Fruit fly (Drosophila melanogaster): ENCODE measurements around the gene Drgx.

Drgx gene

DNA sequence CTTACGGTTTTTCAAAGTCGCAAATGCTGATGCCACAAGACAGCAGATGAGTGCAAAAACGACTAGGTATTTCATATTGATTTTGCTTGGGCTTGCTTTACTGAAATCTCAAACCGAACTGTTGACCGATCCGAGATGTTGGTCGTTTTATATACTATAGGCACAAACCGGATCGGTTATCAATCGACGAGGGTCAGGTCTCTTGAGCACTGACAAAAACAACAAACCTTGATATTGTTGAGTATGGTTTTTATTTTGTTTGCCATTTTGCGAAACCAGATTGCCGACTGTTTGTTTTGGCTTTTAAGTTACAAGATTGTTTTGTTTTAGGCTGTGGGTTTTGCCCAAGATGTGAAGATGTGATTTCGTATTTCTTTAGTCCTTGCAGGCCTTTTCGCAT is 29.9 kb downstream of the Drgx start, which contains the start of gene CG16704:
TSS of gene CG16704 (minus strand) at position 122 of the 400 bp plus-strand sequence.
- TF ChIP-seq noc (tag; optimal IDR thresholded peaks at IDR 0.05): no peak

DNA sequence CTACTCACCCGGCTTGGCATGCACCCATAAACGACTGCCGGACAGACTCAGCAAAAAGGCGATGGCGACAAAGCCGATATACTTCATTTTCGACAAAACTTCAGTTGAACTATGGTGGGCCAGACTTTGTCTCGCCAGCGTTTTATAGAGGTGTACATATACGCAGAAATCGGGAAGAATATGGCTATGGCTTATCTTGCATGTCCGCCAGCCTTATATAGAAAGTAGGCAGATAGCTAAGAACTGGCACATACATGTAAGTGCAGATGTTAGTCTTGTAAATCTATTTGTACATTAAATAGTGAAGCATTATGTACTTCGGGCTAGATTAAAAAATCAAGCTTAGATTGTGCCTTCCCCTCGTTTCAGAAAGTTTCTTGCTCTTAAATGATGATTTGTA is 30.5 kb downstream of the Drgx start, which contains the start of gene CG3513:
TSS of gene CG3513 (minus strand) at position 101 of the 400 bp plus-strand sequence.
- TF ChIP-seq noc (tag; optimal IDR thresholded peaks at IDR 0.05): no peak

DNA sequence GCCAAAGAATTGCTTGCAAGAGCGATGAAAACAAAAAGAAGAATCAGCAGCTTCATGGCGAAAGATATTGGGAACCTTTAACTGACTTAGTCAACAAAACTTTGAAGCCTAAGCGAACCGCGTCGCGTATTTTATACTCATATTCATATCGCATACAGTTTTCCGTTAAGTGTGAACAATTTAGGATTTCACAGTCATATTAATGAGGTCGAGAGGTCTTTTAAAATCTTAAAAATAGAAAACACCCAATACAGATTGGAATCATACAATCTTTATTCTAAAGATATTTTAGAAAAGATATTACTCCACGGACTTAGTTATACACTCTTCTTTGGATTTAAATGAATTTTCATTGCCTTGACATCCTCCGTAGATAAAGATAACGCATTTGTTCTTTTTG is 31.3 kb downstream of the Drgx start, which contains the start of gene Acp24A4:
TSS of gene Acp24A4 (minus strand) at position 101 of the 400 bp plus-strand sequence.
- TF ChIP-seq noc (tag; optimal IDR thresholded peaks at IDR 0.05): no peak

DNA sequence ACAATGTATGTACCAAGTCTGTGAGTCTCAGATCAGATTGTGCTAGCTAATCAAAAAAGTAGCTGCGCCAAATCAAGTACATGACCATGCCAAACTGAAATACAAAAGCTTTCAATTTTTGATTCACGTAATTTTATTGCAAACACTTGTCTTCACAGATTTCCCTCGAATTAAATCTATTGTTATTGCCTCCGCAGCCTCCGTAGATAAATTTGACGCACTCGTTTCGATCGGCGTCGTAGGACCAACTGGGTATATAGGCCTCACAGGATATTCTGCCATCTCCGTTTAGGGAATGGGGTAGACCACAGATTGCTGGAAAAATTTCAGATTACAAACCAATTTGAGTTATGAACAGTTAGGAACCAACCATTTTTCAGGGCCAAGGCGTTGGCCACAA is 32.4 kb downstream of the Drgx start, which contains the start of gene CG43165:
TSS of gene CG43165 (minus strand) at position 101 of the 400 bp plus-strand sequence.
- TF ChIP-seq noc (tag; optimal IDR thresholded peaks at IDR 0.05): no peak

DNA sequence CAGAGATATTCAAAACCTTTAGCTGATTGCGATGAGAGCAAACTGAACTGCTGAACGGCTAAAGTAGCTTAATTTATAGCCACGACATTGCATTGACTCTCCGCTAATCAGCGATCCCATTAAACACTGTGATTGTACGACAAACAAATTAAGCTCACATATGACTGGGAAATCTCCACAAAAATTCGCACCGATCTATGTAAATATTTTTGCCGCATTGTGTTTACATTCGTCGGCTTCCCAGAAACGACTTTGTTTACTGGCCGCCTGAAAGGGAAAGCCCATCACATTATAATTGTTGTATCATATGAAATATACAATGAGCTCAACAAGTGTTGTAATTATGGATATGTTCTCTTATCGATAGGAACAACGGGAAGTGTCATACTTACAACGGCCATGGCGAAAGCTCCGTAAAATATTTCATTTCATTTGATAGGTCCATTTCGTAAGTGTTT is 32.8 kb downstream of the Drgx start, which contains the start of gene CG16713:
TSS of gene CG16713 (minus strand) at position 51 of the 458 bp plus-strand sequence.
- no peak for TF ChIP-seq noc (tag; optimal IDR thresholded peaks at IDR 0.05)

DNA sequence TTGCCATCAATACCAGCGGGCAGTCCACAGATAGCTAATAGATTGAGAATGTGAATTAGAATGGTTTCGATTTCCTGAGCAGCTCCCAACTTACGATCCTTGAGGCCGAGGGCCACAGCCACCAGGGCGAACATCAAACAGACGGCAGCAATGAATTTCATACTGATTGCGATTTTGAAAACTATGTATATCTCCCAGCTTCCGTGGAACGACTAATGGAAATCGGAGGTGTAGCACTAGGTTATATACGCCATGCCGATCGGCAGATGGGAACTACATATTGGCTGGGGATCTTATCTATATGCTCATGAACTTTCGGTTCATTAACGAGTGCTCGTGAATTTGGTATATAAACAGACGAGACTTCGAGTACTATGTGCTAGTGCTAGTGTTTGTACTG is 33.9 kb downstream of the Drgx start, which contains the start of gene IM33:
TSS of gene IM33 (minus strand) at position 221 of the 400 bp plus-strand sequence.
- TF ChIP-seq noc (tag; optimal IDR thresholded peaks at IDR 0.05): peak; percentile 13

DNA sequence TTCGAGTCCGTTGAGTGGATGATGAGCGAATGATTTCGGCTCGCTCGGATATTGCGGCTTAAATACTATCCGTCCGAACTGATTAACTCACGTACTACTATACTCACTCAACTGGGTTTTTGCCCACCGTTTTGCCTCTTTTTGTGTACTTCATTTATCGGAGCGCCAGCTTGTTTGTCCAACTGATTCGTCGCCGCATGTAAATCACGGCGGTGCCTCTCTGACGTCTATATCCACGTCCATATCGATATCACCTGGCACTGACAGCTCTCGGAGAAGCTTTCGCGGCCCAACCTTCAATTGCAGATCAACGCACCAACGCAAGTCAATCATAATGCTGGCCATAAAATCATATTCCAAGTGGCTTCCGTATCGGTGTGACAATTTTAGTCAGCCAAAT is 35.2 kb downstream of the Drgx start, which contains the start of gene CG3604:
TSS of gene CG3604 (minus strand) at position 101 of the 400 bp plus-strand sequence.
- no peak for TF ChIP-seq noc (tag; optimal IDR thresholded peaks at IDR 0.05)

DNA sequence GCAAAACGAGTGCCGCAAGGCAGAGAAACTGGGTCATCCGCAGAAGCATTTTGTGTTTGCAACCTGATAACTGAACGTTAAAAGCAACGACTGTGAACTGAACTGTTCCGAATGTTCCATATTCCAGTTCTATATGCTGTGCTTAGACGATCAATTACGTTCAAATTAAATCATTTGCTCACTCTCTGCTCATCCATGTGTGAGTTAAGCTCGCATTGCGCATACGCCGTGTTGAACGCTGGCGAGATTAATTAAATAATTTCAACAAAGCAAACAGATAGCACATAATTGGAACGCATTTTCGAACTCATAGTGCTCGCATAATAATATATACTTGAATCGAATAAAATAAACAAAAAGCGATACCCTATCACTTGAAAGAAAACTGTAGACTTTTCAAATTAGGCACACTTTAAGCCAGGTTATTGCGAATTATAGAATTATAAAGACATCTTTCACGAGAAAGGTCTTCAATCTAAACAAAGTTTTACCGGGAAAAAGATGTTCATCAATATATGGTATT is 36.5 kb downstream of the Drgx start, which contains the start of the genes CG10031 and CG42464:
TSS of gene CG10031 (minus strand) at position 101 of the 523 bp plus-strand sequence.
TSS of gene CG42464 (plus strand) at position 473 of the 523 bp plus-strand sequence.
- TF ChIP-seq noc (tag; optimal IDR thresholded peaks at IDR 0.05): no peak

DNA sequence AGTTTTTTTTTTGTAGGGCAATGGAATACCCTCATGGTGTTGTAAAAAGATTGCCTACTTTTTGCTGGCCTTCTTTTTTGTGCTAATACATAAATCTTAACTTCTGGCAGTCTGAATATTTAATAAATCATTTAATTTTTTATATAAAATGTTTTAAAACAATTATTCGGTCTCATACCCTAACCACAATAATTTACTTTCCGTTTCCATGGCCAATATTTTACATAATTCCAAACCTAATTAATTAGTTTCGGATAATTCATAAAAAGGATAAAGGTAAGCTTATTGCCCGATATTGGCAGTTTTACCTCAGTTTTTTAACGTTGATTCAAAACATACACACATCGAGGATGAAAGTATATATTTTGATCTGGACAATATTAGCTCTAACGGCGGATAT is 37.4 kb downstream of the Drgx start, which contains the start of gene CG42465:
TSS of gene CG42465 (plus strand) at position 301 of the 400 bp plus-strand sequence.
- TF ChIP-seq noc (tag; optimal IDR thresholded peaks at IDR 0.05): no peak

DNA sequence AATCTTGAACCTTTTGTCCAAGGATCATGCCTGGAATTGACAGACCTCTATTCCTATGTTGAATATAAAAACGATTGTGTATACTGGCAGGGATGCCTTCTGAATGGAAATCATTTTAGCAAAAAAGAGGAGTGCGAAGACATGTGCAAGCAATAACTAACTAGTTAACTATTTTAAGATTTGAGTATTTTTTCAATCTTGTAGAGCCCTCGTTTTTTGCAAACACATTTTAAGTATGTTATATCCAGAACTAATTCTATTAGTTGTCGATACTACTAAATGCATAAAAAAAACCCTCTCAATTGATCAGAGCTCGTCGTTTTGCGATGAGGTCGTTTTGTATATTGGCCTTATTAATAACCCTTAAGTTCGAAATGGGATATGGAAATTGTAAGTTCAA is 37.8 kb downstream of the Drgx start, which contains the start of gene Sfp24C1:
TSS of gene Sfp24C1 (plus strand) at position 301 of the 400 bp plus-strand sequence.
- no peak for TF ChIP-seq noc (tag; optimal IDR thresholded peaks at IDR 0.05)

DNA sequence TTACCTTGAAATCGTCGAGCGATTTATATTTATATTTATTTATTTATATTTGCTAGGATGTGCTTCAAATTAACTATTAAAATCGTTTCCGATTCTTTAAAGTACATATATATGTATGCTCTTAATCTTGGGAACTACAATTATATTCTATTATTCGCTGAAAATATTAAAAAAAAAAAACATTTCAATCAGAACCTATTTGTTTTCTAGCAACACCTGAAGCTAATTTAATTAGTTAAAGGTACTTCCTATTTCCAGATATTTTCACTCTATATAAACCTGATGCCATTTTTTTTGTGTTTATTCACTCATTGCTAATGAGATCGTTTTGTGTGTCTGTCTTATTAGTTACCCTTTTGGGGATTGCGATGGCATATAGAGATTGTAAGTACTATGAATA is 38.4 kb downstream of the Drgx start, which contains the start of gene CG42467:
TSS of gene CG42467 (plus strand) at position 301 of the 400 bp plus-strand sequence.
- no peak for TF ChIP-seq noc (tag; optimal IDR thresholded peaks at IDR 0.05)

DNA sequence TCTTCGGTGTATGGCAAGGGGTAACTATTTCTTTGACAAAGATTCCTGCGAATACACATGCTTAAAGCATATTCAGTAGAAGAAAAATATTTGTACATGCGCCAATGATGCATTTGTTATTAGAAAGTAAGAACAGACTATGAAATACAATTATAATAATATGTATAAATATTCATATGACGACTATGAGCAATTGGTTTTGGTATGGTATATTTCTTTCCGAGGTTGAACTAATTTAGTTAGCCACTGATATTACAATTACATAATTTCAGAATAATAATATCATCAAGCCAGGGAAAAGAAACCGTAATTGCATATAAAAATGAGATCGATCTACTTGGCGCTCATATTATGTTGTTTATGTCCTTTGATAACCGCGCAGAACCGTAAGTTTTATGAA is 39.0 kb downstream of the Drgx start, which contains the start of gene CG43145:
TSS of gene CG43145 (plus strand) at position 301 of the 400 bp plus-strand sequence.
- no peak for TF ChIP-seq noc (tag; optimal IDR thresholded peaks at IDR 0.05)

DNA sequence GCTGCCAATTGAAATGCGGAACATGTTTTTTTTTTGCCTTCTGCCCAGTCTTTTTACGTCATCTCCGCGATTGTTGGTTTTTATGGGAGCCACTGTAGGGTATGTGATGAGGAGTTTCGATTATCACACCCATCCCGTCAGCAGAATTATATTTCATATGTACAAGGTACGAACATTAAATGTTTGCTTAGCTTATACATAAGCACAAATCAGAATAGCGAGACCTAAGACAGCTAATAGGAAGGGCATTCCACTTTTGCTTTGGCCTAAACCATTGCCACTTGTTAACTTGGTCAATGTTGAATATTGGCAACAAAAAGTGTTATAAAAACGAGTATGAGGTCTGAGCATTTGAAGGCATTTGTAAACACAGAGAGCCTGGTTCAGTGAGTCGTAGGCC is 40.7 kb downstream of the Drgx start, which contains the start of gene CG2816:
TSS of gene CG2816 (plus strand) at position 400 of the 400 bp plus-strand sequence.
- TF ChIP-seq noc (tag; optimal IDR thresholded peaks at IDR 0.05): peak; percentile 94

DNA sequence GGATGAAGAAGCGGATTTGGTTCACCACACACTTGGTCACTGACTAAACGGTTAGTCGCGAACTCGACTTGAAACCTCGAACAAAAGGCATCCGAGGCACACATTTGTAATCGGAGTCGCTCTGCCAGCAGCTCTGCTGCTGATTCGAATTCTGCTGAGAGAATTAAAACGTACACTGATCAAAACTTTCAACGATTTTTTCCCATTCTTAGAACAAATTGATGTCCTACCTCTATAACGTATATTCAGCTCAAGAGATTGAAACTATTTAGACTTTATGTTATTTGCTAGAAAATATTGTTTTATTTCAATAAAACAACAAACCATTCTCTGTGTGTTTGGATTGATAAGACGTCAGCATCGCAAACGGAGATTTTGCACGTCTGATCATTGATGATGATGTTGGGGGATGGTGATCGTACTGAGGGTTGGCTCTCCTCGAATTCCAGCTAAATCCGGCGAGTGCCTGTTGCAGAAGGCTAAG is 42.9 kb downstream of the Drgx start, which contains the start of gene CG31778:
TSS of gene CG31778 (minus strand) at position 51 of the 484 bp plus-strand sequence.
- peak; percentile 77 for TF ChIP-seq noc (tag; optimal IDR thresholded peaks at IDR 0.05)

DNA sequence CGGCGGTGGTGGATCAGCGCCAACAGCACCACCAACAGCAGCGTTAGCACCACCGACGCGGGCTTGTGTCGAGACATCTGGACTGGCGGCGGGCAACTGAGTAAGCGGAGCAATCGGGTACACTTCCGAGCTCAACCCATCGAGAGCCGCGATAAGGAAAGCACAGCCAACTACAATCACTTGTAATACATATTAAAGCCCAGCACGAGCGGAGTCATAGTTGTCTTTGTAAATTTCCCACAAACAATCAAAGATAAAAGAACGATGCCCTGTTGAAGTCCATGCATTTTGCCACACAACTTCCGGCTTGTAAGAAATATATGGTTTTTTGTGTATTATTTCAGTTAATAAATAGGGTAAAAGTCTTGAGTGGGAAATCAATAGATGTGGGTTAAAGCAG is 44.4 kb downstream of the Drgx start, which contains the start of gene CG31777:
TSS of gene CG31777 (minus strand) at position 101 of the 400 bp plus-strand sequence.
- no peak for TF ChIP-seq noc (tag; optimal IDR thresholded peaks at IDR 0.05)

DNA sequence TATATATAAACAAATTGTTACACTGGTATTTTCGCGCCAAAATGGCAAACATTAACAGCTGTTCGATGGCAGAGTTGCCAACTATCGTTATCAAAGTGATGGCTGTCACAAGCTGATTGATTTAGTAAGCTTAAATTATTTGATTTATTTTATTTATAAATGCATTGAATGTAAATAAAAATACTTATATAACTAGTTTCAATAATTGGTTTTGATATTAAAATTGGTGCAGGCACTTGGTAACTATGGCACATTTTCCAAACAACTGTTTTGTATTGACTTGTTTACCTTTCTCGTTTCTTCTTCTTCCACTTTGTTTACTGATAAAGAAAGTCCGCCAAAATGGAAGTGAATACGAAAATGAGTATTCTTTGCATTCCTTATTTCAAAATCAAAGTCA is 49.1 kb downstream of the Drgx start, which contains the start of gene cutlet:
TSS of gene cutlet (minus strand) at position 84 of the 400 bp plus-strand sequence.
- TF ChIP-seq noc (tag; optimal IDR thresholded peaks at IDR 0.05): no peak

Measured in whole organism, larva.